Fruit fly (Drosophila melanogaster) whole organism, embryonic: ENCODE results near the gene CG46467.

Experiments used
- CG10209 ChIP-seq: fragments of 200-800 bp; sonication (Bioruptor generic); optimal IDR thresholded peaks from 3 replicates; lab custom pipeline; 2017; ENCODE audit warnings: missing biosample characterization, mild to moderate bottlenecking, missing genetic modification characterization, missing genetic modification reagents
- CG15601 ChIP-seq: fragments of 200-800 bp; sonication (Bioruptor generic); optimal IDR thresholded peaks from 3 replicates; lab custom pipeline; 2019; ENCODE audit warnings: missing biosample characterization, mild to moderate bottlenecking, missing genetic modification characterization, moderate library complexity
- CG16779 ChIP-seq: fragments of 200-800 bp; sonication (Bioruptor generic); IDR thresholded peaks from 2 replicates; pipeline ENCODE4 v1.3.6; 2022; ENCODE audit warnings: missing biosample characterization, missing genetic modification characterization
- CG16863 ChIP-seq: fragments of 200-800 bp; sonication (Bioruptor generic); optimal IDR thresholded peaks from 3 replicates; lab custom pipeline; 2016; ENCODE audit warnings: missing biosample characterization, missing genetic modification characterization
- CG2712 ChIP-seq: fragments of 200-800 bp; optimal IDR thresholded peaks from 3 replicates; lab custom pipeline; 2019; ENCODE audit warnings: missing biosample characterization, mild to moderate bottlenecking, missing genetic modification characterization, moderate library complexity
- CG2875 ChIP-seq: fragments of 200-800 bp; sonication (Bioruptor generic); optimal IDR thresholded peaks from 2 replicates; lab custom pipeline; 2017; ENCODE audit warnings: missing biosample characterization, mild to moderate bottlenecking, missing genetic modification characterization, missing genetic modification reagents
- CG32772 ChIP-seq: fragments of 200-800 bp; sonication (Bioruptor generic); IDR thresholded peaks from 2 replicates; pipeline ENCODE4 v1.3.6; 2022; ENCODE audit warnings: missing biosample characterization, missing genetic modification characterization
- CG3847 ChIP-seq: fragments of 200-800 bp; sonication (Bioruptor generic); IDR thresholded peaks from 2 replicates; pipeline ENCODE4 v1.3.6; 2022; ENCODE audit warnings: missing biosample characterization, missing genetic modification characterization
- CG4617 ChIP-seq: fragments of 200-800 bp; sonication (Bioruptor generic); optimal IDR thresholded peaks from 3 replicates; lab custom pipeline; 2016; ENCODE audit warnings: missing biosample characterization, missing genetic modification characterization, borderline replicate concordance
- CG5953 ChIP-seq: fragments of 200-800 bp; sonication (Bioruptor generic); IDR thresholded peaks from 2 replicates; pipeline ENCODE4 v1.3.6; 2022; ENCODE audit warnings: missing biosample characterization, missing genetic modification characterization
- CG6683 ChIP-seq: fragments of 200-800 bp; sonication (Bioruptor generic); optimal IDR thresholded peaks from 2 replicates; lab custom pipeline; 2017; ENCODE audit warnings: missing biosample characterization, mild to moderate bottlenecking, missing genetic modification characterization, missing genetic modification reagents
- CG6854 ChIP-seq: fragments of 200-800 bp; sonication (Bioruptor generic); optimal IDR thresholded peaks from 3 replicates; lab custom pipeline; 2017; ENCODE audit warnings: missing biosample characterization, mild to moderate bottlenecking, missing genetic modification characterization
- CG7357 ChIP-seq: fragments of 200-800 bp; sonication (Bioruptor generic); IDR thresholded peaks from 3 replicates; pipeline ENCODE4 v1.3.6; 2022; ENCODE audit warnings: missing biosample characterization, missing genetic modification characterization
- CG7556 ChIP-seq: fragments of 200-800 bp; sonication (Bioruptor generic); optimal IDR thresholded peaks from 2 replicates; lab custom pipeline; 2017; ENCODE audit warnings: missing biosample characterization, mild to moderate bottlenecking, missing genetic modification characterization
- CG8281 ChIP-seq: fragments of 200-800 bp; sonication (Bioruptor generic); optimal IDR thresholded peaks from 2 replicates; lab custom pipeline; 2018; ENCODE audit warnings: missing biosample characterization, mild to moderate bottlenecking, missing genetic modification characterization, moderate library complexity
- CG9215 ChIP-seq: fragments of 200-800 bp; sonication (Bioruptor generic); IDR thresholded peaks from 2 replicates; pipeline ENCODE4 v1.3.6; 2022; ENCODE audit warnings: missing biosample characterization, missing genetic modification characterization
- CG9437 ChIP-seq: fragments of 200-800 bp; sonication (Bioruptor generic); optimal IDR thresholded peaks from 2 replicates; lab custom pipeline; 2018; ENCODE audit warnings: missing biosample characterization, mild to moderate bottlenecking, missing genetic modification characterization
- CG9609 ChIP-seq: fragments of 200-800 bp; sonication (Bioruptor generic); optimal IDR thresholded peaks from 3 replicates; lab custom pipeline; 2016; ENCODE audit warnings: missing biosample characterization, missing genetic modification characterization
- CG9797 ChIP-seq: fragments of 200-800 bp; sonication (Bioruptor generic); optimal IDR thresholded peaks from 3 replicates; lab custom pipeline; 2018; ENCODE audit warnings: missing biosample characterization, mild to moderate bottlenecking, missing genetic modification characterization
- CHES-1-like ChIP-seq: fragments of 200-800 bp; sonication (Bioruptor generic); optimal IDR thresholded peaks from 2 replicates; lab custom pipeline; 2016; ENCODE audit warnings: missing biosample characterization, missing genetic modification characterization
- Doc3 ChIP-seq: fragments of 200-800 bp; sonication (Bioruptor generic); IDR thresholded peaks from 3 replicates; pipeline ENCODE4 v1.3.6; 2022; ENCODE audit warnings: missing biosample characterization, missing genetic modification characterization; ENCODE audit not compliant: partially characterized antibody
- Eip74EF ChIP-seq, 2 experiments: fragments of 200-800 bp in 1 of 2; fragments of >200 bp in 1 of 2; sonication (Bioruptor generic) in 1 of 2; optimal IDR thresholded peaks; 2 replicates each; lab custom pipeline; 2017 to 2019; ENCODE audit warnings: missing biosample characterization in 2 of 2, missing genetic modification characterization in 2 of 2, mild to moderate bottlenecking in 1 of 2, moderate library complexity in 1 of 2
- Fer1 ChIP-seq: fragments of 200-800 bp; sonication (Bioruptor generic); optimal IDR thresholded peaks from 2 replicates; lab custom pipeline; 2017; ENCODE audit warnings: missing biosample characterization, mild to moderate bottlenecking, missing genetic modification characterization
- H2.0 ChIP-seq: fragments of 200-800 bp; sonication (Bioruptor generic); IDR thresholded peaks from 2 replicates; pipeline ENCODE4 v1.3.6; 2022; ENCODE audit warnings: missing biosample characterization, missing genetic modification characterization
- HHEX ChIP-seq: fragments of 200-800 bp; sonication (Bioruptor generic); optimal IDR thresholded peaks from 3 replicates; lab custom pipeline; 2017; ENCODE audit warnings: missing biosample characterization, mild to moderate bottlenecking, missing genetic modification characterization, missing genetic modification reagents
- MBD-R2 ChIP-seq: fragments of 200-800 bp; sonication (Bioruptor generic); IDR thresholded peaks from 2 replicates; pipeline ENCODE4 v1.3.6; 2022; ENCODE audit warnings: missing biosample characterization, missing genetic modification characterization
- NK7.1 ChIP-seq: fragments of 200-800 bp; sonication (Bioruptor generic); optimal IDR thresholded peaks from 3 replicates; lab custom pipeline; 2016; ENCODE audit warnings: missing biosample characterization, missing genetic modification characterization
- Opbp ChIP-seq: fragments of 200-800 bp; sonication (Bioruptor generic); IDR thresholded peaks from 3 replicates; pipeline ENCODE4 v1.3.6; 2022; ENCODE audit warnings: missing biosample characterization, missing genetic modification characterization; ENCODE audit not compliant: partially characterized antibody
- PHDP ChIP-seq: fragments of 200-800 bp; sonication (Bioruptor generic); optimal IDR thresholded peaks from 3 replicates; lab custom pipeline; 2018; ENCODE audit warnings: missing biosample characterization, mild to moderate bottlenecking, missing genetic modification characterization, moderate library complexity
- Rfx ChIP-seq: fragments of 200-800 bp; sonication (Bioruptor generic); IDR thresholded peaks from 2 replicates; pipeline ENCODE4 v1.3.6; 2022; ENCODE audit warnings: missing biosample characterization, missing genetic modification characterization
- Sox102F ChIP-seq: fragments of 200-800 bp; sonication (Bioruptor generic); optimal IDR thresholded peaks from 2 replicates; lab custom pipeline; 2018; ENCODE audit warnings: missing biosample characterization, mild to moderate bottlenecking, missing genetic modification characterization, moderate library complexity
- Sry-δ ChIP-seq: fragments of 200-800 bp; sonication (Bioruptor generic); optimal IDR thresholded peaks from 2 replicates; lab custom pipeline; 2016; ENCODE audit warnings: missing biosample characterization, missing genetic modification characterization
- bab2 ChIP-seq: fragments of 200-800 bp; sonication (Bioruptor generic); optimal IDR thresholded peaks from 2 replicates; lab custom pipeline; 2016; ENCODE audit warnings: missing biosample characterization, missing genetic modification characterization
- cwo ChIP-seq: fragments of 200-800 bp; sonication (Bioruptor generic); optimal IDR thresholded peaks from 3 replicates; lab custom pipeline; 2017; ENCODE audit warnings: missing biosample characterization, missing genetic modification characterization, mild to moderate bottlenecking, moderate library complexity, missing genetic modification reagents
- dmrt99B ChIP-seq: fragments of 200-800 bp; sonication (Bioruptor generic); optimal IDR thresholded peaks from 2 replicates; lab custom pipeline; 2018; ENCODE audit warnings: missing biosample characterization, mild to moderate bottlenecking, missing genetic modification characterization, moderate library complexity
- ems ChIP-seq: fragments of 200-800 bp; sonication (Bioruptor generic); optimal IDR thresholded peaks from 3 replicates; lab custom pipeline; 2016; ENCODE audit warnings: missing biosample characterization, missing genetic modification characterization
- eve ChIP-seq, 2 experiments: fragments of >200 bp; optimal IDR thresholded peaks; 2 replicates each; lab custom pipeline; 2017; ENCODE audit warnings: missing biosample characterization in 2 of 2, missing genetic modification characterization in 2 of 2
- ewg ChIP-seq: fragments of 200-800 bp; sonication (Bioruptor generic); optimal IDR thresholded peaks from 3 replicates; lab custom pipeline; 2017; ENCODE audit warnings: mild to moderate bottlenecking, missing biosample characterization, missing genetic modification reagents, missing genetic modification characterization
- gem ChIP-seq: fragments of 200-800 bp; sonication (Bioruptor generic); optimal IDR thresholded peaks from 2 replicates; lab custom pipeline; 2019; ENCODE audit warnings: missing biosample characterization, mild to moderate bottlenecking, missing genetic modification characterization, moderate library complexity
- gsb-n ChIP-seq: fragments of 200-800 bp; sonication (Bioruptor generic); optimal IDR thresholded peaks from 3 replicates; lab custom pipeline; 2018; ENCODE audit warnings: missing biosample characterization, mild to moderate bottlenecking, missing genetic modification characterization
- lbe ChIP-seq: fragments of 200-800 bp; sonication (Bioruptor generic); optimal IDR thresholded peaks from 2 replicates; lab custom pipeline; 2016; ENCODE audit warnings: missing biosample characterization, mild to moderate bottlenecking, missing genetic modification characterization
- oc ChIP-seq: fragments of 200-800 bp; sonication (Bioruptor generic); optimal IDR thresholded peaks from 2 replicates; lab custom pipeline; 2018; ENCODE audit warnings: missing biosample characterization, mild to moderate bottlenecking, missing genetic modification characterization, moderate library complexity
- odd ChIP-seq: fragments of 200-800 bp; sonication (Bioruptor generic); optimal IDR thresholded peaks from 2 replicates; lab custom pipeline; 2017; ENCODE audit warnings: missing biosample characterization, mild to moderate bottlenecking, missing genetic modification characterization
- onecut ChIP-seq: fragments of 200-800 bp; sonication (Bioruptor generic); IDR thresholded peaks from 2 replicates; pipeline ENCODE4 v1.3.6; 2022; ENCODE audit warnings: missing biosample characterization, missing genetic modification characterization
- pzg ChIP-seq: fragments of 200-800 bp; sonication (Bioruptor generic); optimal IDR thresholded peaks from 3 replicates; lab custom pipeline; 2018; ENCODE audit warnings: missing biosample characterization, mild to moderate bottlenecking, missing genetic modification characterization, moderate library complexity
- slou ChIP-seq: fragments of 200-800 bp; sonication (Bioruptor generic); optimal IDR thresholded peaks from 3 replicates; lab custom pipeline; 2016; ENCODE audit warnings: missing biosample characterization, missing genetic modification characterization
- sr ChIP-seq: fragments of 200-800 bp; sonication (Bioruptor generic); IDR thresholded peaks from 3 replicates; pipeline ENCODE4 v1.3.6; 2022; ENCODE audit warnings: missing biosample characterization, missing genetic modification characterization
- tll ChIP-seq, 2 experiments: fragments of 200-800 bp in 1 of 2; fragments of >200 bp in 1 of 2; sonication (Bioruptor generic) in 1 of 2; optimal IDR thresholded peaks; 2 replicates each; lab custom pipeline; 2017 to 2019; ENCODE audit warnings: missing biosample characterization in 2 of 2, missing genetic modification characterization in 2 of 2, mild to moderate bottlenecking in 1 of 2, moderate library complexity in 1 of 2

CG46467 gene

DNA sequence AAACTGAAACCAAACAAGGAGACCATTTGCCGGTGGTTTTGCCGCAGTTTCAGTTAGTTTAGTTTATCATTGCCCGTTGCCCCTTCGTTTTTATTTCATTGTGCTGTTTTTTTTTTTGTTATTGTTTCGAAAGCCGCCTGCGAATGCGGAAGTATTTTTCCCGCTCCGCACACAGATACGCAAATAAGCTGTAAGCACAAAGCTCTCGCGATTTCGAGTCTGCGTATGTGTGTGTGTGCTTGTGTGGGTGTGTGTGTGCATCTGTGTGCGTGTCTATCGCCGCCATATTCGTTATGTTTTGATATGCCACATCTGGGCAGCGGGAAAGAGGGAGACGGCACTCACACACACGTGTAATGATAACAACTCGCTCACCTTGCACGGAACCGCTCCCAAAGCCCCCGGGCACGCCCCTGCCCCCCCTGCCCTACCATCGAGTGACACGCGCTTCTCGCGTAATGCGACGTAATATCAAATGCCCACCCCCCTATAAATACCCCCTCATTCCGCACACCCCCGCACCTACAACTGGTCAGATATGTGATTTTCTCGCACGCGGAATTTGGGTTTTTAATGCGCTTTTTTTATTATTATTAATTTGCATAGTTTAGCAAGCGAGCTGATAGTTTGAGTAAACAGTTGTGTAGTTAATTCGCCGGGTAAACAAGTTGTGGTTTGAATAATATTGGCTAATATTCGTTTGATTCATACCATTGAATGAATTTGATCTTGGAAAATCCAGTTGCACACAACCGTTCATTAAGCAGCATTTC, 57.9 kb downstream of the CG46467 start (continued):
- TF ChIP-seq Opbp (GFP tag; lab: Robert Waterston, UW) = 0 out of 3 replicates have a peak, but pooled peaks have one; percentile 8
- no peak for TF ChIP-seq CG32772 (GFP tag; lab: Robert Waterston, UW)
- TF ChIP-seq Fer1 = peak; percentile 63
- 0 out of 2 replicates have a peak, but pooled peaks have one; percentile 34 for TF ChIP-seq Rfx (GFP tag; lab: Robert Waterston, UW)
- TF ChIP-seq Sox102F = no peak
- TF ChIP-seq PHDP = peak; percentile 28
- peak; percentile 43 for TF ChIP-seq oc
- no peak for TF ChIP-seq CG2712 (tag; lab: Kevin White, UChicago)
- no peak for TF ChIP-seq NK7.1 (GFP tag; lab: Kevin White, UChicago)
- TF ChIP-seq CG4617 = no peak
- no peak for TF ChIP-seq lbe
- no peak for TF ChIP-seq CG2875 (GFP tag; lab: Kevin White, UChicago)
- TF ChIP-seq MBD-R2 (GFP tag; lab: Robert Waterston, UW) = no peak
- TF ChIP-seq bab2 (GFP tag; lab: Kevin White, UChicago) = no peak
- peak; percentile 40 for TF ChIP-seq CG9437 (GFP tag; lab: Kevin White, UChicago)
- no peak for TF ChIP-seq CG7357
- no peak for TF ChIP-seq CG9797 (GFP tag; lab: Kevin White, UChicago)
- peak in 1 of 2 experiments; percentile 26 for TF ChIP-seq eve (GFP tag; optimal IDR thresholded peaks at IDR 0.05; lab: Kevin White, UChicago)
- no peak for TF ChIP-seq gsb-n (tag; lab: Kevin White, UChicago)
- no peak for TF ChIP-seq CG3847 (GFP tag; lab: Robert Waterston, UW)
- TF ChIP-seq Eip74EF (GFP tag; optimal IDR thresholded peaks at IDR 0.05; lab: Kevin White, UChicago) = peak in 1 of 2 experiments; percentile 99
- peak; percentile 16 for TF ChIP-seq dmrt99B
- no peak for TF ChIP-seq CG8281 (tag; lab: Kevin White, UChicago)
- no peak for TF ChIP-seq CG6683
- no peak for TF ChIP-seq CG15601 (tag; lab: Kevin White, UChicago)
- TF ChIP-seq onecut (GFP tag; lab: Robert Waterston, UW) = no peak
- TF ChIP-seq HHEX (GFP tag; lab: Kevin White, UChicago) = peak; percentile 13
- no peak for TF ChIP-seq tll (GFP tag; optimal IDR thresholded peaks at IDR 0.05; lab: Kevin White, UChicago)
- TF ChIP-seq CG6854 (GFP tag; lab: Kevin White, UChicago) = peak; percentile 37
- no peak for TF ChIP-seq pzg
- TF ChIP-seq CG16863 = no peak
- TF ChIP-seq CG10209 = no peak
- no peak for TF ChIP-seq slou (GFP tag; lab: Kevin White, UChicago)
- no peak for TF ChIP-seq CHES-1-like (GFP tag; lab: Kevin White, UChicago)
- no peak for TF ChIP-seq gem (tag; lab: Kevin White, UChicago)
- no peak for TF ChIP-seq Doc3 (GFP tag; lab: Robert Waterston, UW)
- no peak for TF ChIP-seq CG16779
- TF ChIP-seq CG9215 (GFP tag; lab: Robert Waterston, UW) = no peak
- no peak for TF ChIP-seq CG7556 (GFP tag; lab: Kevin White, UChicago)
- no peak for TF ChIP-seq Sry-δ (GFP tag; lab: Kevin White, UChicago)
- TF ChIP-seq H2.0 (GFP tag; lab: Robert Waterston, UW) = no peak
- TF ChIP-seq cwo (GFP tag; lab: Kevin White, UChicago) = peak; percentile 99
- TF ChIP-seq ems (GFP tag; lab: Kevin White, UChicago) = no peak
- no peak for TF ChIP-seq ewg (GFP tag; lab: Kevin White, UChicago)
- TF ChIP-seq CG9609 = no peak
- TF ChIP-seq CG5953 = no peak
- TF ChIP-seq odd = no peak
- TF ChIP-seq sr (GFP tag; lab: Robert Waterston, UW) = peak; percentile 76; the same call in 2 of the 3 replicates
